Worm (Caenorhabditis elegans): Measurements from ENCODE around the gene bcmo-1.

DNA sequence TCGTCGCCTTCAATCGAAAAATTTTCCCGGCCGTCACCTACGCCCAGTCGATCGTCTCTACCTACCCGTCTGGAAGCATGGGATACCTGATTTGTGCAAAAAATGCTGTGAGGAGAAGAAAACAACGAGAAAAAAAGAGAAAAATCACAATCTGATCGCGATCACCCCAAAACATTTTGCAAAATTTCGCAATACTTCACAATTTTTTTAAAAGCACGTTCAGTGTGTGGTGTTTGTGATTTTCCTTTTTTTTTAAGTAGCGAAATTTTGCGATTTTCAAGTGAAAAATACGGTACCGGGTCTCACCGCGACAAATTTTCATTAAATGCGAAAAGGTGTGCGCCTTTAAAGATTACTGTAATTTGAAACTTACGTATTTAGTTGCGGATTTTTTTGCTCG, 20.8 kb upstream of the bcmo-1 start:
- TF ChIP-seq ref-1 (GFP tag; conservative IDR thresholded peaks at IDR 0.05), result no peak
- TF ChIP-seq T22C8.4 (GFP tag; IDR thresholded peaks at IDR 0.05), result no peak
- TF ChIP-seq ztf-29 (GFP tag; IDR thresholded peaks at IDR 0.05), result no peak
- TF ChIP-seq klf-2 (GFP tag; conservative IDR thresholded peaks at IDR 0.05), result no peak
